Fruit fly (Drosophila melanogaster): Measurements from ENCODE around the gene PSMG1.

PSMG1 gene

DNA sequence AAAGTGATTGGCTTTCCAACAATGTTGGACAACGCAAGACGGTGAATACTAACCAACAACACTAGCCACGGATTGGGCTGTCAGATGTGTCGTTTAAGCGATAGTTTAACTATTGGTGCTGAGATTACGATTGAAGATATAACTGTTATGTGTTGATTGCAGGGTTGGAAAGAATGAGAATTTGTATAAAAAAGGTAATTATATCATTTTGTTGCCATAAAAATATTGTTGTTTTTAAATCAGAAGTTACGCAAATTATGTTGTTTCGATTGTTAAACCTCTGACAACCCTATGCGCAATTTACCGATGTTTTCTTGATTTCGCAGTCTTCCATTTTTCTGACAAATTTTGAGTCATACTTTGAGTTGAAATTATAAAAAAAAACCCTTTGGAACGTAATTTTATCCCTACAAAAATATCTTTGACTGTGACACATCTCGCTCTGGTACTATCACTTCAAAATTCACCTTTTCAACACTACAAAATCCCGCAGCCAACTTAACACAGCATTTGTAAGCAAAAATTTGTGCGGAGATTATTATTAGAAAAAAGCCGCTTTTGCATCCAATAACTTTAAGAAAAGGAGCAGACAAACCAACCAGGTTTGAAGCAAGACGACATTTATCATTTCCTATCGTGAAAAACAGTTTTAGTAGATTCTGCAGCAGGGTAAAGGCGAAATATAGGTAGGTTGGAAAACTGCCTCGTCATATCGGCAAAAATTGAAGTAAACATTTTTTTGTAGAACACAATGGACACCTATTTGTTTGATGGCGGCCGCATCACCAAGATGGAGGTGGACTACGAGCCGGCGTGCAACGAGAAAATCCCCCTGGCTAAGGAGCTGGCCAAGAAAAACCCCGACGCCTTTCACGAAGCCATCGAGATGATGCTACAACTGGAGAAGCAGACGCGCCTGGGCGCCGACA, 4.8 kb downstream of the PSMG1 start, which contains the start of the genes Hat1 and Rpn5 (continued):
- TF ChIP-seq Hr51 (GFP tag; optimal IDR thresholded peaks at IDR 0.05) (peak; percentile 66 to 76), ara (GFP tag; IDR thresholded peaks at IDR 0.05) (no peak), ab (GFP tag; optimal IDR thresholded peaks at IDR 0.05) (peak; percentile 82), CG3995 (GFP tag; optimal IDR thresholded peaks at IDR 0.05) (peak; percentile 93), CG33557 (GFP tag; optimal IDR thresholded peaks at IDR 0.05) (peak; percentile 56), luna (GFP tag; optimal IDR thresholded peaks at IDR 0.05) (peak; percentile 80), Atf-2 (GFP tag; optimal IDR thresholded peaks at IDR 0.05) (peak; percentile 92), CG5245 (GFP tag; optimal IDR thresholded peaks at IDR 0.05) (peak; percentile 82), Oli (tag; optimal IDR thresholded peaks at IDR 0.05) (peak; percentile 75), CG9437 (GFP tag; optimal IDR thresholded peaks at IDR 0.05) (peak; percentile 87), Aef1 (GFP tag; IDR thresholded peaks at IDR 0.05) (peak; percentile 76), fd3F (GFP tag; optimal IDR thresholded peaks at IDR 0.05) (peak; percentile 49), Sox100B (GFP tag; optimal IDR thresholded peaks at IDR 0.05) (peak; percentile 80), CG10565 (GFP tag; optimal IDR thresholded peaks at IDR 0.05) (peak; percentile 17), Blimp-1 (GFP tag; optimal IDR thresholded peaks at IDR 0.05) (peak; percentile 56), lab (GFP tag; optimal IDR thresholded peaks at IDR 0.05) (peak; percentile 83), Doc2 (GFP tag; IDR thresholded peaks at IDR 0.05) (no peak), ase (GFP tag; IDR thresholded peaks at IDR 0.05) (peak; percentile 51; the same call in 1 of the 3 replicates), Bteb2 (GFP tag; optimal IDR thresholded peaks at IDR 0.05) (peak; percentile 84), Meics (GFP tag; optimal IDR thresholded peaks at IDR 0.05) (peak; percentile 76), CG30020 (tag; optimal IDR thresholded peaks at IDR 0.05) (peak; percentile 42), gcm (GFP tag; optimal IDR thresholded peaks at IDR 0.05) (peak; percentile 0), zen2 (GFP tag; IDR thresholded peaks at IDR 0.05; ENCODE audit: partially characterized antibody) (peak; percentile 66; the same call in 2 of the 3 replicates), CG2129 (GFP tag; IDR thresholded peaks at IDR 0.05; ENCODE audit: partially characterized antibody) (peak; percentile 52), CG4328 (GFP tag; optimal IDR thresholded peaks at IDR 0.05) (peak; percentile 59), CG32767 (GFP tag; IDR thresholded peaks at IDR 0.05) (no peak), chinmo (GFP tag; IDR thresholded peaks at IDR 0.05; ENCODE audit: partially characterized antibody) (no peak), onecut (GFP tag; IDR thresholded peaks at IDR 0.05) (peak; percentile 12; the same call in 1 of the 2 replicates), CG7963 (GFP tag; IDR thresholded peaks at IDR 0.05; ENCODE audit: partially characterized antibody) (peak; percentile 56; the same call in 2 of the 3 replicates), CG1603 (tag; optimal IDR thresholded peaks at IDR 0.05) (peak; percentile 65), NC2α (GFP tag; optimal IDR thresholded peaks at IDR 0.05) (peak; percentile 77), sna (GFP tag; IDR thresholded peaks at IDR 0.05; ENCODE audit: partially characterized antibody) (peak; percentile 77), cato (GFP tag; optimal IDR thresholded peaks at IDR 0.05; ENCODE audit: borderline replicate concordance) (peak; percentile 76), her (GFP tag; optimal IDR thresholded peaks at IDR 0.05) (peak; percentile 78), ranshi (GFP tag; IDR thresholded peaks at IDR 0.05) (peak; percentile 28; the same call in 1 of the 2 replicates), usp (GFP tag; optimal IDR thresholded peaks at IDR 0.05) (no peak), CG18476 (GFP tag; optimal IDR thresholded peaks at IDR 0.05) (peak; percentile 84), CG7839 (tag; optimal IDR thresholded peaks at IDR 0.05) (peak; percentile 69), seq (GFP tag; IDR thresholded peaks at IDR 0.05) (peak; percentile 44; the same call in 1 of the 2 replicates), CG17802 (tag; optimal IDR thresholded peaks at IDR 0.05) (peak; percentile 33), Bdp1 (GFP tag; optimal IDR thresholded peaks at IDR 0.05) (peak; percentile 83), CG17359 (tag; optimal IDR thresholded peaks at IDR 0.05) (peak; percentile 59), nerfin-2 (GFP tag; IDR thresholded peaks at IDR 0.05; ENCODE audit: partially characterized antibody) (peak; percentile 68), dan (GFP tag; IDR thresholded peaks at IDR 0.05) (0 out of 2 replicates have a peak, but pooled peaks have one; percentile 38), Vsx1 (GFP tag; optimal IDR thresholded peaks at IDR 0.05) (peak; percentile 49), ap (GFP tag; IDR thresholded peaks at IDR 0.05) (no peak), yki (optimal IDR thresholded peaks at IDR 0.05) (no peak)

Data from whole organism, embryonic.